Fruit fly (Drosophila melanogaster) whole organism, pupa: ENCODE data around the gene mTTF.

Experiments
- CG10348 ChIP-seq: fragments of 200-800 bp; sonication (Bioruptor generic); IDR thresholded peaks from 2 replicates; pipeline ENCODE4 v1.3.6; 2022; ENCODE audit warnings: missing biosample characterization, missing genetic modification characterization
- CG12605 ChIP-seq: fragments of 200-800 bp; sonication (Bioruptor generic); IDR thresholded peaks from 2 replicates; pipeline ENCODE4 v1.3.6; 2022; ENCODE audit warnings: missing biosample characterization, missing genetic modification characterization
- CG13204 ChIP-seq: fragments of 200-800 bp; sonication (Bioruptor generic); optimal IDR thresholded peaks from 2 replicates; lab custom pipeline; 2018; ENCODE audit warnings: missing biosample characterization, mild to moderate bottlenecking, missing genetic modification characterization, moderate library complexity
- CG14655 ChIP-seq: fragments of 200-800 bp; sonication (Bioruptor generic); optimal IDR thresholded peaks from 3 replicates; lab custom pipeline; 2017; ENCODE audit warnings: mild to moderate bottlenecking, missing biosample characterization, missing genetic modification reagents, missing genetic modification characterization
- CG15710 ChIP-seq: fragments of 200-800 bp; sonication (Bioruptor generic); optimal IDR thresholded peaks from 2 replicates; lab custom pipeline; 2018; ENCODE audit warnings: missing biosample characterization, mild to moderate bottlenecking, missing genetic modification characterization, moderate library complexity
- CG17806 ChIP-seq: fragments of 200-800 bp; sonication (Bioruptor generic); optimal IDR thresholded peaks from 2 replicates; lab custom pipeline; 2018; ENCODE audit warnings: missing biosample characterization, mild to moderate bottlenecking, missing genetic modification characterization, moderate library complexity
- CG32121 ChIP-seq: fragments of 200-800 bp; sonication (Bioruptor generic); IDR thresholded peaks from 2 replicates; pipeline ENCODE4 v1.3.6; 2022; ENCODE audit warnings: missing biosample characterization, missing genetic modification characterization
- CG34367 ChIP-seq: fragments of 200-800 bp; sonication (Bioruptor generic); optimal IDR thresholded peaks from 2 replicates; lab custom pipeline; 2018; ENCODE audit warnings: missing biosample characterization, mild to moderate bottlenecking, missing genetic modification characterization
- CG4496 ChIP-seq: fragments of 200-800 bp; sonication (Bioruptor generic); IDR thresholded peaks from 3 replicates; pipeline ENCODE4 v1.3.6; 2022; ENCODE audit warnings: missing biosample characterization, missing genetic modification characterization
- CG8159 ChIP-seq: fragments of 200-800 bp; sonication (Bioruptor generic); optimal IDR thresholded peaks from 3 replicates; lab custom pipeline; 2018; ENCODE audit warnings: missing biosample characterization, mild to moderate bottlenecking, missing genetic modification characterization, moderate library complexity
- CG8301 ChIP-seq: fragments of 200-800 bp; sonication (Bioruptor generic); optimal IDR thresholded peaks from 2 replicates; lab custom pipeline; 2018; ENCODE audit warnings: missing biosample characterization, mild to moderate bottlenecking, missing genetic modification characterization
- CG9948 ChIP-seq: fragments of 200-800 bp; sonication (Bioruptor generic); optimal IDR thresholded peaks from 2 replicates; lab custom pipeline; 2018; ENCODE audit warnings: missing biosample characterization, mild to moderate bottlenecking, missing genetic modification characterization, moderate library complexity
- D1 ChIP-seq: fragments of 200-800 bp; sonication (Bioruptor generic); optimal IDR thresholded peaks from 2 replicates; lab custom pipeline; 2018; ENCODE audit warnings: missing biosample characterization, mild to moderate bottlenecking, missing genetic modification characterization, moderate library complexity
- EcR ChIP-seq: fragments of 200-800 bp; sonication (Bioruptor generic); optimal IDR thresholded peaks from 3 replicates; lab custom pipeline; 2019; ENCODE audit warnings: missing biosample characterization, missing genetic modification characterization, mild to moderate bottlenecking, moderate library complexity, missing genetic modification reagents
- Ets98B ChIP-seq: fragments of 200-800 bp; sonication (Bioruptor generic); IDR thresholded peaks from 2 replicates; pipeline ENCODE4 v1.3.6; 2022; ENCODE audit warnings: missing biosample characterization, missing genetic modification characterization
- Pif1A ChIP-seq: fragments of 200-800 bp; sonication (Bioruptor generic); optimal IDR thresholded peaks from 3 replicates; lab custom pipeline; 2016; ENCODE audit warnings: missing biosample characterization, missing genetic modification characterization
- Pif1B ChIP-seq: fragments of 200-800 bp; sonication (Bioruptor generic); optimal IDR thresholded peaks from 3 replicates; lab custom pipeline; 2016; ENCODE audit warnings: missing biosample characterization, missing genetic modification characterization
- Snoo ChIP-seq: fragments of 200-800 bp; sonication (Bioruptor generic); optimal IDR thresholded peaks from 3 replicates; lab custom pipeline; 2017; ENCODE audit warnings: missing biosample characterization, mild to moderate bottlenecking, missing genetic modification characterization, inconsistent platforms
- fd96Ca ChIP-seq: fragments of 200-800 bp; sonication (Bioruptor generic); IDR thresholded peaks from 3 replicates; pipeline ENCODE4 v1.3.6; 2022; ENCODE audit warnings: missing biosample characterization, missing genetic modification characterization
- gl ChIP-seq: fragments of 200-800 bp; sonication (Bioruptor generic); optimal IDR thresholded peaks from 2 replicates; lab custom pipeline; 2018; ENCODE audit warnings: missing biosample characterization, mild to moderate bottlenecking, missing genetic modification characterization
- rn ChIP-seq: fragments of 200-800 bp; sonication (Bioruptor generic); IDR thresholded peaks from 2 replicates; pipeline ENCODE4 v1.3.6; 2022; ENCODE audit warnings: missing biosample characterization, missing genetic modification characterization

mTTF gene

dm6 chr2L:14348602-14349001 is at the start of gene mTTF:
mTTF (minus strand) TSS chr2L:14348790.
- 0 out of 3 replicates have a peak, but pooled peaks have one; percentile 7 for TF ChIP-seq CG4496 (GFP tag; lab: Robert Waterston, UW)
- no peak for TF ChIP-seq CG8301 (tag; lab: Kevin White, UChicago)
- no peak for TF ChIP-seq CG10348 (GFP tag; lab: Robert Waterston, UW)
- no peak for TF ChIP-seq CG34367 (tag; lab: Kevin White, UChicago)

- TF ChIP-seq rn (GFP tag; lab: Robert Waterston, UW) (no peak), CG8159 (no peak), Pif1B (no peak), gl (tag; lab: Kevin White, UChicago) (no peak), CG15710 (tag; lab: Kevin White, UChicago) (no peak), CG10348 (GFP tag; lab: Robert Waterston, UW) (no peak), D1 (no peak), CG12605 (GFP tag; lab: Robert Waterston, UW) (no peak), CG8301 (tag; lab: Kevin White, UChicago) (no peak), CG17806 (tag; lab: Kevin White, UChicago) (no peak), EcR (no peak), CG32121 (GFP tag; lab: Robert Waterston, UW) (no peak), CG4496 (GFP tag; lab: Robert Waterston, UW) (no peak), CG9948 (tag; lab: Kevin White, UChicago) (no peak), fd96Ca (GFP tag; lab: Robert Waterston, UW) (no peak)
- TF ChIP-seq, all 21 proteins: peak for 0
Measured at dm6 chr2L:14397948-14398347, 49.4 kb upstream of the mTTF start.

DNA sequence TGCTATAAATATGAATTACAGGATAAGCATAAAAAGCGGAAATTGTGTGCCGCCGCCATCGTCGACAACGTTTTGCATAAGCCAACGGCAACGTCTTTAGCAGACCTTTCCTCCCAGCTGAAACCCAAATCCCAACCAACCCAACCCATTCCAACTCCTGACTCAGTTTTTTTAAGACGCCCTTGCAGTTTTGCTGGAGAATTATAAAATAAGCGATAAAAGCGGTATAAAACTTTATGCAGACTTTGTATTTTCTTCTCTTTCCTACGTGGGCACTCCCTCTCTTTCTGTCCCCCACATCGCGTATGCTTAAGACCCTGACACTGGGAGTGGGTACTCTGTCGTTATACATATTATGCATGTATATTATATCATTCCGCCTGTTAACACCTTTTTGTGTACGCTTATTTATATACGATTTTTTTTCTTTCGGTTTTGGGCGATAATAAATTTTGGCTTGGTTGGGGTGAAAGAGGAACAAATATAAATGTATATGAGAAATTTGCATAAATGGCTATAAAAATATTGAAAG is 48.5 kb upstream of the mTTF start:
- TF ChIP-seq gl (tag; lab: Kevin White, UChicago), result no peak
- TF ChIP-seq CG10348 (GFP tag; lab: Robert Waterston, UW), result no peak
- no peak for TF ChIP-seq rn (GFP tag; lab: Robert Waterston, UW)
- no peak for TF ChIP-seq CG15710 (tag; lab: Kevin White, UChicago)
- TF ChIP-seq CG17806 (tag; lab: Kevin White, UChicago), result no peak
- TF ChIP-seq CG8301 (tag; lab: Kevin White, UChicago), result no peak
- TF ChIP-seq CG34367 (tag; lab: Kevin White, UChicago), result no peak
- TF ChIP-seq CG32121 (GFP tag; lab: Robert Waterston, UW), result no peak
- no peak for TF ChIP-seq CG13204
- no peak for TF ChIP-seq Ets98B
- TF ChIP-seq Pif1A (GFP tag; lab: Kevin White, UChicago), result no peak
- no peak for TF ChIP-seq CG9948 (tag; lab: Kevin White, UChicago)
- no peak for TF ChIP-seq D1
- TF ChIP-seq Pif1B, result no peak
- no peak for TF ChIP-seq CG4496 (GFP tag; lab: Robert Waterston, UW)
- no peak for TF ChIP-seq CG12605 (GFP tag; lab: Robert Waterston, UW)
- TF ChIP-seq fd96Ca (GFP tag; lab: Robert Waterston, UW), result no peak
- TF ChIP-seq EcR, result no peak
- no peak for TF ChIP-seq CG14655 (GFP tag; lab: Kevin White, UChicago)
- no peak for TF ChIP-seq Snoo (tag; lab: Kevin White, UChicago)
- TF ChIP-seq, all 21 proteins: peak for 0

DNA sequence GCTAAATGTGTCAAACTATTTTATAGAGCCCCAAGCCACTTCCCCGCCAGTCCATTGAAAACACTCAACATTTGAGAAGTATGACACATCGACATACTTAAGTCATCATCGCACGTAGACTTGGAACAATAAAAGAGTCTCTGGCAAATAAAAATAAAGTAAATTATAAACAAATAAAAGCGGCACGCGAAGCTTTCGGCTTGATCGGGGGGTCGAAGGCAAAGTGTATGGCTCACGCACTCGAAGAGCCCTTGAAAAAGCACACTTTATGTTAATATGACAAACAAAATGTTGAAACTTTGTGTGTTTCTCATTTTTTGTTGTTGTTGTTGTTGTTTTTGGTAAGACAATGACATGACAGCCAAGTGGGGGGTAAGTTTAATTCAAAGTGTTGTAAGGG is 47.7 kb upstream of the mTTF start:
- TF ChIP-seq Snoo (tag; lab: Kevin White, UChicago) (no peak), CG34367 (tag; lab: Kevin White, UChicago) (no peak), CG32121 (GFP tag; lab: Robert Waterston, UW) (no peak), rn (GFP tag; lab: Robert Waterston, UW) (no peak), gl (tag; lab: Kevin White, UChicago) (no peak)

- TF ChIP-seq Snoo (tag; lab: Kevin White, UChicago) (no peak), rn (GFP tag; lab: Robert Waterston, UW) (no peak), CG4496 (GFP tag; lab: Robert Waterston, UW) (no peak), CG10348 (GFP tag; lab: Robert Waterston, UW) (no peak), CG14655 (GFP tag; lab: Kevin White, UChicago) (no peak), fd96Ca (GFP tag; lab: Robert Waterston, UW) (no peak), CG34367 (tag; lab: Kevin White, UChicago) (no peak), CG17806 (tag; lab: Kevin White, UChicago) (no peak), CG8159 (no peak), CG13204 (no peak), Pif1A (GFP tag; lab: Kevin White, UChicago) (no peak), D1 (no peak)
- TF ChIP-seq, all 21 proteins: peak for 0
Measured at dm6 chr2L:14395065-14395439, 46.5 kb upstream of the mTTF start.

DNA sequence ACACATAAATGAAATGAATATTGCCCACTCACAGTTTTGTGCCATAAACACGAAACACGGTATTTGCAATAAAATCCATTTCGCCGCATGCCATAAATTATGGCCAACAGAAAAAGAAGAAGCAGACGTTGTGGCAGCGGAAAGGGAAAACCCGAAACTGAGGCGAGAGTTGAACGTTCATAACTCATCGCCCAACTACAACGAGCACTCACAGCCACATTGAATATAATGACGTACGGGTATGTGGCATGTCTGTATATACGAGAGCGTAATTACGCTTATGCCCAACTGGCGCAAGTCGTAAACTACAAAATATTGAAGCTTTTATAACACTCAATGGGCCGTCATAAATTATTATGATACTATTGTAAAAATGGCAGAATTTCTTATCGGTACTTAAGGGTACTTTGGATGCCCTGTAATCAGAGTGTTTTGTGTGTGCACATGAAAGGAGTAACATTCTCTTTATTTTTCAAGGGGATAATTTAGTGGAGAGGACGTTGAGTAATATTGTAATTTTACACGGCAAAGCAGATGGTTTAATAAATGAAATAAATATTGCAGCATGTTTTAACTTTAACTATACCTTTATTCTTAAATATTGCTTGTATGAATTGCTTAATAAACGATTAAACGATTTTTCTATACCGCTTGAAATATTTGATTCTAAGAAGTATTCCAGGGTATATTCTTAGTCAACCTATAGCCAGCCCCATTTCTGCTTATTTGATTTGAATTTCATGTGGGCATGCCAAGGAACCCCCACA is 45.9 kb upstream of the mTTF start:
- TF ChIP-seq Pif1A (GFP tag; lab: Kevin White, UChicago), result peak; percentile 0
- no peak for TF ChIP-seq CG14655 (GFP tag; lab: Kevin White, UChicago)
